Fruit fly (Drosophila melanogaster): ENCODE results near the gene TSG101.

Gene TSG101

DNA sequence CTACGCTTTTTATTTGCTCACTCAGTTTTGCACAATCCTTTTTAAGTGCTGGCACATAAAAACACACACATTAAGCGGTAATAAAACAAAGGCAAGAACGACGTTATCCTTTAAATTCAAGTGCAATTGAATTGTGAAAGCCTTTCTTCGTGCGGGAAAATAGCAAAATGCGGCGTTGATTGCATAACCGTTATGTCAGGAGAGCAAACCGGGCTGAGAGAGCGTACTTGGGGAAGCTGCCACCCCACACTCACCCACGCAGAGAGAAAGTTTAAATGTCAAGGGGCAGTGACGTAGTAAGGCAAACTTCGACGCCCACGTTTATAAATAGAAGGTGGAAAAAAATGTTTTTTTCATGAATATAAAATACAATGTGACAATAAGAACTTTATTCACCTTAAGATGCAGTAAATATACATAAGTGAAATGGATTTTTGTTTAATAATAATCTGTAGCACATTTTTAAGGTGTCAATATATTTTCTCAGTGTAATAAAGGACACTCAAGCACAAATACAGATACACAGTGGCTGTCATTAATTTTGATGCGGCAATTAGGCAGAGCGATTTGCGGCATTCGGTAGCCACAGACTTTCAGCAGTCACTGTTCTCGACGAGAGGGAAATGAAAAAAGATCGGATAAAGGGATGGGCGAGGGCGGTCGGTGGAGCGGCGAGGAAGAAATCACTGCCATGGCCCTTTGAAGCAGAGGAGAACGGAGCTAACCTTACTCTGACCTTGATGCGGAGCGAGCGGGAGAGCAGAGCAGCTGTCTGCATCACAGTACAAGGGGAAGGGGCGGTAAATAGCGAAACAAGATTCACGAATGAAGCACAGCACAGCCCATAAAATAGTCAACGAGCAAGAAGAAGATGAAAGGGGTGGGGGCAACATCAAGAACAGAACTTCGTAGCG is 36.0 kb upstream of the TSG101 start (continued):
- TF ChIP-seq gcm (GFP tag; optimal IDR thresholded peaks at IDR 0.05) (peak; percentile 13), CG2875 (GFP tag; optimal IDR thresholded peaks at IDR 0.05) (no peak), CG13287 (GFP tag; IDR thresholded peaks at IDR 0.05; ENCODE audit: partially characterized antibody) (no peak), CG7963 (GFP tag; IDR thresholded peaks at IDR 0.05; ENCODE audit: partially characterized antibody) (no peak), CG12769 (tag; optimal IDR thresholded peaks at IDR 0.05) (peak; percentile 37), slou (GFP tag; optimal IDR thresholded peaks at IDR 0.05) (no peak), CG6765 (GFP tag; optimal IDR thresholded peaks at IDR 0.05) (no peak), CG18619 (GFP tag; optimal IDR thresholded peaks at IDR 0.05) (no peak), gcm2 (GFP tag; optimal IDR thresholded peaks at IDR 0.05) (no peak), gfzf (GFP tag; optimal IDR thresholded peaks at IDR 0.05) (no peak), fu2 (GFP tag; optimal IDR thresholded peaks at IDR 0.05) (peak; percentile 10), CG8924 (tag; optimal IDR thresholded peaks at IDR 0.05) (peak; percentile 46), CG15269 (tag; optimal IDR thresholded peaks at IDR 0.05) (peak; percentile 59), bcd (GFP tag; optimal IDR thresholded peaks at IDR 0.05) (peak; percentile 44), fd3F (GFP tag; optimal IDR thresholded peaks at IDR 0.05) (no peak), nerfin-2 (GFP tag; IDR thresholded peaks at IDR 0.05; ENCODE audit: partially characterized antibody) (no peak), Oli (tag; optimal IDR thresholded peaks at IDR 0.05) (peak; percentile 36), oc (tag; optimal IDR thresholded peaks at IDR 0.05) (no peak), Pdp1 (GFP tag; optimal IDR thresholded peaks at IDR 0.05) (peak; percentile 41 to 94), CG16779 (GFP tag; IDR thresholded peaks at IDR 0.05) (peak; percentile 39; the same call in 1 of the 2 replicates), D19B (GFP tag; optimal IDR thresholded peaks at IDR 0.05) (no peak), sd (tag; optimal IDR thresholded peaks at IDR 0.05) (no peak), HLH54F (GFP tag; optimal IDR thresholded peaks at IDR 0.05) (peak; percentile 56), CG9876 (GFP tag; optimal IDR thresholded peaks at IDR 0.05) (no peak), CG31388 (GFP tag; optimal IDR thresholded peaks at IDR 0.05) (no peak), CG18262 (tag; optimal IDR thresholded peaks at IDR 0.05) (peak; percentile 55), Atf6 (GFP tag; IDR thresholded peaks at IDR 0.05) (peak; percentile 70), crc (GFP tag; optimal IDR thresholded peaks at IDR 0.05) (no peak), Sry-δ (GFP tag; optimal IDR thresholded peaks at IDR 0.05) (no peak), grn (GFP tag; optimal IDR thresholded peaks at IDR 0.05) (no peak), CG33213 (GFP tag; optimal IDR thresholded peaks at IDR 0.05) (no peak), kah (GFP tag; optimal IDR thresholded peaks at IDR 0.05) (no peak), CG16815 (GFP tag; optimal IDR thresholded peaks at IDR 0.05) (peak; percentile 2), schlank (tag; optimal IDR thresholded peaks at IDR 0.05) (no peak), CG14667 (GFP tag; IDR thresholded peaks at IDR 0.05) (no peak), org-1 (GFP tag; optimal IDR thresholded peaks at IDR 0.05) (peak; percentile 4), Hmx (GFP tag; optimal IDR thresholded peaks at IDR 0.05) (peak; percentile 22), Asciz (GFP tag; optimal IDR thresholded peaks at IDR 0.05) (peak; percentile 21), ttk (GFP tag; IDR thresholded peaks at IDR 0.05) (no peak), otp (GFP tag; IDR thresholded peaks at IDR 0.05) (no peak), CG8388 (GFP tag; optimal IDR thresholded peaks at IDR 0.05) (peak; percentile 99), ash1 (GFP tag; optimal IDR thresholded peaks at IDR 0.05) (no peak), amos (GFP tag; IDR thresholded peaks at IDR 0.05; ENCODE audit: partially characterized antibody) (no peak; the same call in 1 of the 2 replicates), CG15514 (GFP tag; optimal IDR thresholded peaks at IDR 0.05) (peak; percentile 27), CG1529 (GFP tag; optimal IDR thresholded peaks at IDR 0.05) (no peak), CG15601 (tag; optimal IDR thresholded peaks at IDR 0.05) (peak; percentile 23), CG9727 (GFP tag; optimal IDR thresholded peaks at IDR 0.05) (peak; percentile 46), sqz (GFP tag; optimal IDR thresholded peaks at IDR 0.05) (no peak)
